Fruit fly (Drosophila melanogaster): ENCODE measurements around the gene CG34116.
"Not testable (repeated sequence)": the region's sequence is repeated elsewhere in the genome, so short reads cannot be mapped to it uniquely, and the experiment has no call there.

CG34116 gene

DNA sequence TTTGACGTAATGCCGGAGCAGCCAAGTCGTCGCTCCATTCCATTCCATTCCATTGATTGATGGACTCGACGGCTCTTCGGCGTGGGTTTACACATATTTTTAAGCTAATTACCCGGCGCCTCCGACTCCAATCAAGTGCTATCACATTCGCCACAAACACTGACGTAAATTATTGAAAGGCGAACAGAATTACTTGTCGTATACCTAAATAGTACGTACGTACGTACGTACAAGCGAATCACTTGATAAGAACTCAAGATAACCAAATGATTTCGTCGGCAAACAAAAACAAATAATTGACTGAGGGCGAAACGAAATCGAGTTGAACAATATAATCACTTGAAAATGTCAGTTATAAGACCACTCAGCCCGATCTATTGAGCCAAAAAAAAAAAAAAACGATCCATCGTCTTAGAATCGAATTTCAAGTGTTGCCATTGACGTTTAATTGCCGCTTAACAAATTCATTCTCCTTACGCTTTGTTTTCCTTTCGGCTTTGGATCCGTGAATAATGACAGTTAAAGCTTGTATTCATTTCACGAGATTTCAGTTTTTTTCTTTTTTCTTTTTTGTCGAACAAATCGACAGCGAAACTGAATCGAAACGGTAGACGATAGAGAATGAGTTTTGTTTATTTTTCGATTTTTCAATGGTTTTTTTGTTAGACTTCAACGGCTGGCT lies 28.4 kb downstream of the CG34116 start:
- TF ChIP-seq CTCF (optimal IDR thresholded peaks at IDR 0.05): no peak

- TF ChIP-seq CTCF, CG8478 (optimal IDR thresholded peaks at IDR 0.05): not testable (repeated sequence)
Measured at dm6 chr3L:19760109-19760508, 45.7 kb downstream of the CG34116 start, which contains the start of gene Vtld. Vtld (plus strand) TSS chr3L:19760409.

Measured in S2 (cell line).